Worm (Caenorhabditis elegans) whole organism, L4 larva: ENCODE measurements around the gene R09A8.1.

Source experiments
- D1046.2 ChIP-seq: fragments of 200-800 bp; sonication (Bioruptor generic); IDR thresholded peaks from 2 replicates; pipeline ENCODE4 v1.3.6; 2022; ENCODE audit warnings: missing genetic modification characterization, missing compliant biosample characterization
- F10B5.3 ChIP-seq: sonication (generic microtip); optimal IDR thresholded peaks from 2 replicates; lab custom pipeline; 2016; ENCODE audit warnings: mild to moderate bottlenecking, missing genetic modification characterization, missing compliant biosample characterization
- F37D6.2 ChIP-seq: sonication (generic microtip); optimal IDR thresholded peaks from 2 replicates; lab custom pipeline; 2016; ENCODE audit warnings: mild to moderate bottlenecking, missing genetic modification characterization, missing compliant biosample characterization
- F44E2.7 ChIP-seq: fragments of 200-800 bp; sonication (Bioruptor generic); IDR thresholded peaks from 2 replicates; pipeline ENCODE4 v2.1.2; 2022; ENCODE audit warnings: missing genetic modification characterization, missing compliant biosample characterization
- Y105C5A.15 ChIP-seq: fragments of 200-800 bp; sonication (Bioruptor generic); IDR thresholded peaks from 2 replicates; pipeline ENCODE4 v1.3.6; 2022; ENCODE audit warnings: missing genetic modification characterization, missing compliant biosample characterization
- Y48G9A.11 ChIP-seq: fragments of 200-800 bp; sonication (Bioruptor generic); IDR thresholded peaks from 2 replicates; pipeline ENCODE4 v1.3.6; 2022; ENCODE audit warnings: missing genetic modification reagents, missing genetic modification characterization, missing compliant biosample characterization
- Y75B8A.6 ChIP-seq: fragments of 200-800 bp; sonication (Bioruptor generic); IDR thresholded peaks from 2 replicates; pipeline ENCODE4 v1.3.6; 2022; ENCODE audit warnings: missing genetic modification reagents, missing genetic modification characterization, missing compliant biosample characterization
- arid-1 ChIP-seq: fragments of 200-800 bp; sonication (Bioruptor generic); conservative IDR thresholded peaks from 2 replicates; pipeline ENCODE4 v1.3.6; 2022; ENCODE audit warnings: missing genetic modification reagents, missing genetic modification characterization, missing compliant biosample characterization
- ceh-20 ChIP-seq: fragments of 200-800 bp; sonication (Bioruptor generic); IDR thresholded peaks from 2 replicates; pipeline ENCODE4 v1.3.6; 2022; ENCODE audit warnings: missing genetic modification reagents, missing genetic modification characterization, missing compliant biosample characterization
- ceh-28 ChIP-seq: fragments of 150-350 bp; optimal IDR thresholded peaks from 2 replicates; lab custom pipeline; 2014; ENCODE audit warnings: missing biosample characterization, missing genetic modification reagents, missing genetic modification characterization
- ceh-62 ChIP-seq: sonication (generic microtip); optimal IDR thresholded peaks from 2 replicates; lab custom pipeline; 2017; ENCODE audit warnings: missing biosample characterization, missing genetic modification characterization
- ceh-82 ChIP-seq: sonication (generic microtip); optimal IDR thresholded peaks from 2 replicates; lab custom pipeline; 2017; ENCODE audit warnings: missing biosample characterization, missing genetic modification characterization
- ces-1 ChIP-seq: fragments of 150-350 bp; sonication (generic microtip); optimal IDR thresholded peaks from 4 replicates; lab custom pipeline; 2014; ENCODE audit warnings: missing biosample characterization, missing genetic modification reagents, missing genetic modification characterization
- cey-2 ChIP-seq: sonication (generic microtip); optimal IDR thresholded peaks from 3 replicates; lab custom pipeline; 2017; ENCODE audit warnings: missing genetic modification characterization, mild to moderate bottlenecking, missing compliant biosample characterization, antibody characterized with exemption, borderline replicate concordance; ENCODE audit not compliant: insufficient read depth
- daf-19 ChIP-seq: fragments of 200-800 bp; sonication (Bioruptor generic); conservative IDR thresholded peaks from 2 replicates; pipeline ENCODE4 v1.3.6; 2022; ENCODE audit warnings: missing genetic modification characterization, missing compliant biosample characterization
- dmd-6 ChIP-seq: fragments of 200-800 bp; sonication (Bioruptor generic); IDR thresholded peaks from 2 replicates; pipeline ENCODE4 v1.3.6; 2022; ENCODE audit warnings: missing genetic modification reagents, missing genetic modification characterization, missing compliant biosample characterization
- dmd-9 ChIP-seq: fragments of 200-800 bp; sonication (Bioruptor generic); IDR thresholded peaks from 2 replicates; pipeline ENCODE4 v1.3.6; 2022; ENCODE audit warnings: missing genetic modification reagents, missing genetic modification characterization, missing compliant biosample characterization
- dpl-1 ChIP-seq: fragments of 150-350 bp; optimal IDR thresholded peaks from 2 replicates; lab custom pipeline; 2014; ENCODE audit warnings: missing biosample characterization, missing genetic modification reagents, missing genetic modification characterization
- dve-1 ChIP-seq: sonication (generic microtip); optimal IDR thresholded peaks from 2 replicates; lab custom pipeline; 2017; ENCODE audit warnings: antibody characterized with exemption, mild to moderate bottlenecking, missing genetic modification characterization, missing compliant biosample characterization; ENCODE audit not compliant: insufficient read depth
- egl-43 ChIP-seq: fragments of 200-800 bp; sonication (Bioruptor generic); IDR thresholded peaks from 2 replicates; pipeline ENCODE4 v1.3.6; 2022; ENCODE audit warnings: missing genetic modification reagents, missing genetic modification characterization, missing compliant biosample characterization
- fkh-10 ChIP-seq: fragments of 150-350 bp; optimal IDR thresholded peaks from 2 replicates; lab custom pipeline; 2014; ENCODE audit warnings: missing biosample characterization, missing genetic modification reagents, missing genetic modification characterization
- hlh-11 ChIP-seq: fragments of 200-800 bp; sonication (Bioruptor generic); optimal IDR thresholded peaks from 2 replicates; lab custom pipeline; 2018; ENCODE audit warnings: mild to moderate bottlenecking, missing genetic modification characterization, missing compliant biosample characterization
- hmg-1.1 ChIP-seq: fragments of 200-800 bp; sonication (Bioruptor generic); IDR thresholded peaks from 2 replicates; pipeline ENCODE4 v1.3.6; 2022; ENCODE audit warnings: missing genetic modification reagents, missing genetic modification characterization, missing compliant biosample characterization
- lim-7 ChIP-seq: fragments of 200-800 bp; sonication (Bioruptor generic); IDR thresholded peaks from 2 replicates; pipeline ENCODE4 v1.3.6; 2022; ENCODE audit warnings: missing genetic modification characterization, missing compliant biosample characterization
- lin-1 ChIP-seq: fragments of 200-800 bp; sonication (Bioruptor generic); IDR thresholded peaks from 2 replicates; pipeline ENCODE4 v1.3.6; 2022; ENCODE audit warnings: missing genetic modification reagents, missing genetic modification characterization, missing compliant biosample characterization
- lin-29 ChIP-seq: fragments of 200-800 bp; sonication (Bioruptor generic); IDR thresholded peaks from 2 replicates; pipeline ENCODE4 v1.3.6; 2022; ENCODE audit warnings: missing genetic modification reagents, missing genetic modification characterization, missing compliant biosample characterization
- lir-3 ChIP-seq: sonication (generic microtip); optimal IDR thresholded peaks from 2 replicates; lab custom pipeline; 2016; ENCODE audit warnings: mild to moderate bottlenecking, missing genetic modification characterization, missing compliant biosample characterization
- lsy-2 ChIP-seq, 2 experiments: fragments of 150-350 bp in 1 of 2; sonication (generic microtip) in 1 of 2; optimal IDR thresholded peaks; 2 replicates each; lab custom pipeline; 2014 to 2017; ENCODE audit warnings: missing biosample characterization in 2 of 2, missing genetic modification characterization in 2 of 2
- madf-5 ChIP-seq, 2 experiments: fragments of 200-800 bp; sonication (Bioruptor generic); IDR thresholded peaks; 2 replicates each; pipeline ENCODE4 v1.3.6; 2022; ENCODE audit warnings: missing compliant biosample characterization in 2 of 2, missing genetic modification characterization in 2 of 2
- mdl-1 ChIP-seq, 2 experiments: fragments of 150-350 bp in 1 of 2; sonication (generic microtip) in 1 of 2; optimal IDR thresholded peaks; 2 replicates each; lab custom pipeline; 2014 to 2017; ENCODE audit warnings: missing biosample characterization in 2 of 2, missing genetic modification characterization in 2 of 2
- mep-1 ChIP-seq: fragments of 150-350 bp; sonication (generic microtip); optimal IDR thresholded peaks from 3 replicates; lab custom pipeline; 2014; ENCODE audit warnings: missing biosample characterization, missing genetic modification characterization
- mes-2 ChIP-seq: sonication (generic microtip); optimal IDR thresholded peaks from 2 replicates; lab custom pipeline; 2016; ENCODE audit warnings: missing genotype, mild to moderate bottlenecking, missing genetic modification characterization, missing compliant biosample characterization; ENCODE audit not compliant: poor library complexity, severe bottlenecking
- mxl-2 ChIP-seq: fragments of 200-800 bp; sonication (Bioruptor generic); conservative IDR thresholded peaks from 2 replicates; pipeline ENCODE4 v1.3.6; 2022; ENCODE audit warnings: missing genetic modification reagents, missing genetic modification characterization, missing compliant biosample characterization
- nhr-11 ChIP-seq: fragments of 150-350 bp; optimal IDR thresholded peaks from 2 replicates; lab custom pipeline; 2014; ENCODE audit warnings: missing biosample characterization, missing genetic modification characterization
- nhr-111 ChIP-seq: fragments of 200-800 bp; sonication (Bioruptor generic); optimal IDR thresholded peaks from 2 replicates; lab custom pipeline; 2018; ENCODE audit warnings: mild to moderate bottlenecking, missing genetic modification characterization, missing compliant biosample characterization
- nhr-28 ChIP-seq: fragments of 150-350 bp; optimal IDR thresholded peaks from 2 replicates; lab custom pipeline; 2014; ENCODE audit warnings: missing biosample characterization, missing genetic modification characterization
- nhr-41 ChIP-seq: fragments of 200-800 bp; sonication (Bioruptor generic); IDR thresholded peaks from 2 replicates; pipeline ENCODE4 v1.3.6; 2022; ENCODE audit warnings: missing genetic modification reagents, missing genetic modification characterization, missing compliant biosample characterization
- nhr-42 ChIP-seq: fragments of 200-800 bp; sonication (Bioruptor generic); IDR thresholded peaks from 2 replicates; pipeline ENCODE4 v1.3.6; 2022; ENCODE audit warnings: missing genetic modification characterization, missing compliant biosample characterization
- nhr-6 ChIP-seq: fragments of 150-350 bp; optimal IDR thresholded peaks from 2 replicates; lab custom pipeline; 2014; ENCODE audit warnings: missing biosample characterization, missing genetic modification characterization
- nhr-77 ChIP-seq: fragments of 150-350 bp; optimal IDR thresholded peaks from 2 replicates; lab custom pipeline; 2014; ENCODE audit warnings: missing biosample characterization, missing genetic modification characterization
- pqm-1 ChIP-seq: sonication (generic microtip); optimal IDR thresholded peaks from 2 replicates; lab custom pipeline; 2017; ENCODE audit warnings: missing biosample characterization, missing genetic modification characterization
- rbr-2 ChIP-seq: sonication (generic microtip); optimal IDR thresholded peaks from 2 replicates; lab custom pipeline; 2016; ENCODE audit warnings: missing genotype, missing genetic modification characterization, missing compliant biosample characterization
- saeg-2 ChIP-seq: fragments of 200-800 bp; sonication (Bioruptor generic); IDR thresholded peaks from 2 replicates; pipeline ENCODE4 v1.3.6; 2022; ENCODE audit warnings: missing genetic modification reagents, missing genetic modification characterization, missing compliant biosample characterization
- sdz-12 ChIP-seq: fragments of 200-800 bp; sonication (Bioruptor generic); optimal IDR thresholded peaks from 2 replicates; lab custom pipeline; 2018; ENCODE audit warnings: mild to moderate bottlenecking, missing genetic modification characterization, missing compliant biosample characterization
- set-16 ChIP-seq: fragments of 200-800 bp; sonication (Bioruptor generic); IDR thresholded peaks from 2 replicates; pipeline ENCODE4 v1.3.6; 2022; ENCODE audit warnings: missing genetic modification reagents, missing genetic modification characterization, missing compliant biosample characterization
- skn-1 ChIP-seq: fragments of 150-350 bp; optimal IDR thresholded peaks from 2 replicates; lab custom pipeline; 2014; ENCODE audit warnings: missing biosample characterization, missing genetic modification characterization
- snpc-4 ChIP-seq: fragments of 150-350 bp; optimal IDR thresholded peaks from 2 replicates; lab custom pipeline; 2014; ENCODE audit warnings: missing biosample characterization, missing genetic modification characterization
- unc-62 ChIP-seq, 3 experiments: fragments of 150-350 bp in 1 of 3; sonication (generic microtip); optimal IDR thresholded peaks in 2 of 3; peaks in 1 of 3; 1 replicate in 1 of 3; 2 replicates in 2 of 3; lab custom pipeline; 2014 to 2017; ENCODE audit warnings: missing biosample characterization in 3 of 3, missing genetic modification characterization in 3 of 3, missing genetic modification reagents in 3 of 3, missing genotype in 1 of 3
- zfp-2 ChIP-seq: sonication (generic microtip); optimal IDR thresholded peaks from 2 replicates; lab custom pipeline; 2016; ENCODE audit warnings: mild to moderate bottlenecking, missing genetic modification characterization, missing compliant biosample characterization
- zip-2 ChIP-seq: fragments of 150-350 bp; optimal IDR thresholded peaks from 2 replicates; lab custom pipeline; 2014; ENCODE audit warnings: missing biosample characterization, missing genetic modification characterization
- ztf-11 ChIP-seq: fragments of 150-350 bp; optimal IDR thresholded peaks from 2 replicates; lab custom pipeline; 2014; ENCODE audit warnings: missing biosample characterization, missing genetic modification characterization
- ztf-7 ChIP-seq: fragments of 150-350 bp; optimal IDR thresholded peaks from 2 replicates; lab custom pipeline; 2014; ENCODE audit warnings: missing biosample characterization, missing genetic modification characterization

R09A8.1 gene

DNA sequence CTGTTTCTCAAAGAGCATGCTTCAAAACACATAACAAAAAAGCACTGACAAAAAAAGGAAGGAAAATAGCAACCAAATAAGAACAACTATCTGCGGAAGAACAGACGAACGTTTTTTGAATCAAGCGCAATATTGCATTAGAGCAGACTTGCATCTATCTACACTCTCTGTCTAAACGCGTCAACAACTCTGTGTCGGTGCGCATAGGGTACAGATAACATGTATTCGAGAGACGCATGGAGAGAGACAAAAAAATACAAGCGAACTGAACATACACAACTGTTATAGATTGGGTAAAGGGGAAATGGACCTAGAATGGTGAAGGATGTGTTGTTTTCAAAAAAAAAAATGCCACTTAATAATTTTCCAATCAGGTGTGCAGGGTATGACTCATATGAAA lies 21.5 kb downstream of the R09A8.1 start (continued):
- no peak for TF ChIP-seq lin-1 (GFP tag; lab: Robert Waterston, UW)
- no peak for TF ChIP-seq saeg-2 (GFP tag; lab: Robert Waterston, UW)
- TF ChIP-seq madf-5 (GFP tag; IDR thresholded peaks at IDR 0.05; lab: Robert Waterston, UW) = no peak
- TF ChIP-seq daf-19 (GFP tag; lab: Robert Waterston, UW) = no peak
- TF ChIP-seq snpc-4 (tag; lab: Kevin White, UChicago) = no peak
- TF ChIP-seq ztf-7 (tag; lab: Kevin White, UChicago) = no peak
- no peak for TF ChIP-seq egl-43 (GFP tag; lab: Robert Waterston, UW)
- no peak for TF ChIP-seq ceh-82 (tag; lab: Kevin White, UChicago)
- no peak for TF ChIP-seq dmd-9 (GFP tag; lab: Robert Waterston, UW)
- TF ChIP-seq ceh-20 (GFP tag; lab: Robert Waterston, UW) = no peak
- TF ChIP-seq zfp-2 = no peak
- peak; percentile 79 for TF ChIP-seq mes-2 (tag; lab: Kevin White, UChicago)
- TF ChIP-seq ces-1 = no peak
- peak; percentile 56 for TF ChIP-seq rbr-2
- TF ChIP-seq mxl-2 (GFP tag; lab: Robert Waterston, UW) = 0 out of 2 replicates have a peak, but pooled peaks have one; percentile 29
- no peak for TF ChIP-seq hmg-1.1 (GFP tag; lab: Robert Waterston, UW)
- TF ChIP-seq lir-3 = no peak
- no peak for TF ChIP-seq set-16 (GFP tag; lab: Robert Waterston, UW)
- TF ChIP-seq mep-1 (tag; lab: Kevin White, UChicago) = peak; percentile 76
- TF ChIP-seq nhr-6 = peak; percentile 82
- peak in 1 of 2 experiments; percentile 64 for TF ChIP-seq mdl-1 (tag; optimal IDR thresholded peaks at IDR 0.05; lab: Kevin White, UChicago)
- no peak for TF ChIP-seq cey-2 (tag; lab: Kevin White, UChicago)
- no peak for TF ChIP-seq ztf-11 (tag; lab: Kevin White, UChicago)
- TF ChIP-seq nhr-41 (GFP tag; lab: Robert Waterston, UW) = no peak
- peak; percentile 45 for TF ChIP-seq pqm-1 (tag; lab: Kevin White, UChicago)
- TF ChIP-seq ceh-28 (tag; lab: Kevin White, UChicago) = no peak
- no peak for TF ChIP-seq nhr-111 (GFP tag; lab: Kevin White, UChicago)
- TF ChIP-seq lsy-2 (tag; optimal IDR thresholded peaks at IDR 0.05; lab: Kevin White, UChicago) = peak in 1 of 2 experiments; percentile 69
- peak; percentile 72 for TF ChIP-seq dpl-1 (GFP tag; lab: Kevin White, UChicago)
- TF ChIP-seq sdz-12 = no peak
- TF ChIP-seq dmd-6 (GFP tag; lab: Robert Waterston, UW) = peak; percentile 54
- TF ChIP-seq Y105C5A.15 (GFP tag; lab: Robert Waterston, UW) = no peak
- TF ChIP-seq nhr-11 (tag; lab: Kevin White, UChicago) = peak; percentile 30
- peak; percentile 89 for TF ChIP-seq nhr-28 (tag; lab: Kevin White, UChicago)
- no peak for TF ChIP-seq lim-7
- TF ChIP-seq hlh-11 (tag; lab: Kevin White, UChicago) = peak; percentile 85
- no peak for TF ChIP-seq skn-1
- TF ChIP-seq Y75B8A.6 = no peak
- no peak for TF ChIP-seq F37D6.2
- peak in 1 of 2 experiments; percentile 98 for TF ChIP-seq unc-62 (GFP tag; optimal IDR thresholded peaks at IDR 0.05 in 1 of 2; lab: Kevin White, UChicago)
- TF ChIP-seq unc-62 (tag; optimal IDR thresholded peaks at IDR 0.05; lab: Kevin White, UChicago) = no peak
- peak; percentile 84 for TF ChIP-seq nhr-77 (tag; lab: Kevin White, UChicago)
- TF ChIP-seq D1046.2 (GFP tag; lab: Robert Waterston, UW) = no peak
- TF ChIP-seq nhr-42 (GFP tag; lab: Robert Waterston, UW) = no peak
- TF ChIP-seq arid-1 (GFP tag; lab: Robert Waterston, UW) = no peak
- TF ChIP-seq Y48G9A.11 (GFP tag; lab: Robert Waterston, UW) = no peak
- TF ChIP-seq fkh-10 (GFP tag; lab: Kevin White, UChicago) = peak; percentile 37
- TF ChIP-seq zip-2 = no peak
- no peak for TF ChIP-seq ceh-62 (tag; lab: Kevin White, UChicago)
- peak; percentile 88 for TF ChIP-seq dve-1 (tag; lab: Kevin White, UChicago)
- TF ChIP-seq lin-29 (GFP tag; lab: Robert Waterston, UW) = no peak
- TF ChIP-seq F10B5.3 (tag; lab: Kevin White, UChicago) = no peak
- no peak for TF ChIP-seq F44E2.7
